Worm (Caenorhabditis elegans) whole organism, L2 larva: ENCODE measurements around the gene srh-38.
A peak's percentile ranks its signal among the peaks of the same experiment; 100 is the strongest.

ENCODE experiments used
- C34F6.9 ChIP-seq: fragments of 150-350 bp; optimal IDR thresholded peaks from 2 replicates; lab custom pipeline; 2014; ENCODE audit warnings: missing biosample characterization, missing genetic modification characterization
- F13H6.1 ChIP-seq: sonication (generic microtip); optimal IDR thresholded peaks from 2 replicates; lab custom pipeline; 2016; ENCODE audit warnings: missing genetic modification characterization, missing compliant biosample characterization
- R02D3.7 ChIP-seq: fragments of 150-350 bp; optimal IDR thresholded peaks from 2 replicates; lab custom pipeline; 2014; ENCODE audit warnings: missing biosample characterization, missing genetic modification characterization
- alr-1 ChIP-seq: fragments of 150-350 bp; optimal IDR thresholded peaks from 2 replicates; lab custom pipeline; 2014; ENCODE audit warnings: missing biosample characterization, missing genetic modification characterization
- blmp-1 ChIP-seq: sonication (generic microtip); optimal IDR thresholded peaks from 2 replicates; lab custom pipeline; 2017; ENCODE audit warnings: missing genetic modification characterization, mild to moderate bottlenecking, missing compliant biosample characterization, antibody characterized with exemption, moderate library complexity; ENCODE audit not compliant: insufficient read depth
- ceh-82 ChIP-seq: fragments of 150-350 bp; optimal IDR thresholded peaks from 2 replicates; lab custom pipeline; 2014; ENCODE audit warnings: missing biosample characterization, missing genetic modification characterization
- dmd-4 ChIP-seq: sonication (generic microtip); optimal IDR thresholded peaks from 2 replicates; lab custom pipeline; 2017; ENCODE audit warnings: missing biosample characterization, missing genetic modification characterization
- egl-27 ChIP-seq: sonication (generic microtip); optimal IDR thresholded peaks from 3 replicates; lab custom pipeline; 2017; ENCODE audit warnings: missing biosample characterization, missing genetic modification reagents, missing genetic modification characterization
- elt-3 ChIP-seq: sonication (generic microtip); optimal IDR thresholded peaks from 2 replicates; lab custom pipeline; 2017; ENCODE audit warnings: missing biosample characterization, missing genetic modification characterization
- fos-1 ChIP-seq: fragments of 150-350 bp; optimal IDR thresholded peaks from 2 replicates; lab custom pipeline; 2014; ENCODE audit warnings: missing biosample characterization, missing genetic modification characterization
- gmeb-1 ChIP-seq: fragments of 150-350 bp; optimal IDR thresholded peaks from 2 replicates; lab custom pipeline; 2014; ENCODE audit warnings: missing biosample characterization, missing genetic modification characterization
- lin-13 ChIP-seq: fragments of 150-350 bp; optimal IDR thresholded peaks from 2 replicates; lab custom pipeline; 2014; ENCODE audit warnings: missing biosample characterization, missing genetic modification reagents, missing genetic modification characterization
- mab-5 ChIP-seq: fragments of 150-350 bp; optimal IDR thresholded peaks from 2 replicates; lab custom pipeline; 2014; ENCODE audit warnings: missing biosample characterization, missing genetic modification characterization
- mbf-1 ChIP-seq: sonication (generic microtip); optimal IDR thresholded peaks from 2 replicates; lab custom pipeline; 2017; ENCODE audit warnings: missing biosample characterization, missing genetic modification characterization
- nhr-11 ChIP-seq: fragments of 150-350 bp; optimal IDR thresholded peaks from 2 replicates; lab custom pipeline; 2014; ENCODE audit warnings: missing biosample characterization, missing genetic modification characterization
- nhr-12 ChIP-seq: fragments of 150-350 bp; optimal IDR thresholded peaks from 2 replicates; lab custom pipeline; 2014; ENCODE audit warnings: missing biosample characterization, missing genetic modification characterization
- nhr-23 ChIP-seq: fragments of 150-350 bp; optimal IDR thresholded peaks from 2 replicates; lab custom pipeline; 2014; ENCODE audit warnings: missing biosample characterization, missing genetic modification reagents, missing genetic modification characterization
- nhr-6 ChIP-seq: fragments of 150-350 bp; optimal IDR thresholded peaks from 2 replicates; lab custom pipeline; 2014; ENCODE audit warnings: missing biosample characterization, missing genetic modification characterization
- nhr-77 ChIP-seq: fragments of 150-350 bp; optimal IDR thresholded peaks from 2 replicates; lab custom pipeline; 2014; ENCODE audit warnings: missing biosample characterization, missing genetic modification characterization
- peb-1 ChIP-seq: fragments of 150-350 bp; optimal IDR thresholded peaks from 2 replicates; lab custom pipeline; 2014; ENCODE audit warnings: missing biosample characterization, missing genetic modification characterization
- skn-1 ChIP-seq: sonication (generic microtip); optimal IDR thresholded peaks from 2 replicates; lab custom pipeline; 2017; ENCODE audit warnings: missing biosample characterization, missing genetic modification characterization
- snpc-4 ChIP-seq: fragments of 150-350 bp; optimal IDR thresholded peaks from 2 replicates; lab custom pipeline; 2014; ENCODE audit warnings: missing biosample characterization, missing genetic modification characterization
- unc-39 ChIP-seq: fragments of 150-350 bp; optimal IDR thresholded peaks from 2 replicates; lab custom pipeline; 2014; ENCODE audit warnings: missing biosample characterization, missing genetic modification characterization
- unc-55 ChIP-seq: fragments of 150-350 bp; sonication (generic microtip); optimal IDR thresholded peaks from 3 replicates; lab custom pipeline; 2014; ENCODE audit warnings: missing biosample characterization, missing genetic modification reagents, missing genetic modification characterization
- unc-62 ChIP-seq: fragments of 150-350 bp; optimal IDR thresholded peaks from 2 replicates; lab custom pipeline; 2014; ENCODE audit warnings: missing biosample characterization, missing genetic modification reagents, missing genetic modification characterization
- ztf-1 ChIP-seq: fragments of 200-800 bp; sonication (Bioruptor generic); conservative IDR thresholded peaks from 2 replicates; pipeline ENCODE4 v1.3.6; 2022; ENCODE audit warnings: missing genetic modification characterization, missing compliant biosample characterization

srh-38 gene

DNA sequence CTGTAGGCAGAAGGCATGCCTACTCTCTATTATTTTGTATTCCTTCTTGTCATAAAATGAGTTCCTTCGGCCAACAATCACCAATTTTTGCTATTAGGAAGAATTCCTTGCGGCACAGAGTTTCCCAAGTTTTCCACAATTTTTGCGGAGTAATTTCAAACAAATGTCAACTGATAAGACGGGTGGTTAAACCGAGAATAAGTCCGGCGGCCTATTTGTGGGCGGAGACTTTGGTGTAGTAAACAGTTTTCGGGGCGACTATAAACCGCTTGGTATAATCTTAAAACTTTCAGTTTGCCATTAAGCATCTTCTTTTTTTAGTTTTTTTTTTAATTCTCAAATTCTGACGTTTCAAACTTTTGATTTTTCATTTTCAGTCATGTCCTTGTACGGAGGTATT, 41.5 kb downstream of the srh-38 start, which contains the start of gene ifc-1:
TSS of gene ifc-1 (plus strand) at position 378 of the 400 bp plus-strand sequence.
- TF ChIP-seq fos-1 (tag; lab: Kevin White, UChicago) (peak; percentile 34), lin-13 (GFP tag; lab: Kevin White, UChicago) (no peak)

DNA sequence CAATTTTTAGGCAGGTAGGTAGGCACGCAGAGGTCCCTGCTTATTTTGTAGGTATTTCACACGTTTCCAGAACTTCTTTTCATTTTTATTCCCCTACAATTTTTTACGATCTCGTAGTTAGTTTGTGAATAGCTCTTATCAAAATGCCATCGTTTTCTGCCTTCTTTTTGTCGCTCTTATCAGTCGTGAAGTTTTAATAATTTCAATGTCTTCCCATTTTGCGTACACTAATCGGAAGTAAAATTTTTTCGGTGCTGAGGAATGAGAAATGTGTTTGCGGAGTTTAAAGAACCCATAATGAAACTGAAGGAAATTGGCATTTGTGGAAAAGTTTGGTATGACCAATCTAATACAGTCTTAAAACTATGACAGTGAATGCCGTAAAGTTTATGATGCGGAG, 42.1 kb downstream of the srh-38 start:
- TF ChIP-seq gmeb-1 (tag; lab: Kevin White, UChicago) (peak; percentile 31), fos-1 (tag; lab: Kevin White, UChicago) (peak; percentile 82), elt-3 (tag; lab: Kevin White, UChicago) (no peak)

DNA sequence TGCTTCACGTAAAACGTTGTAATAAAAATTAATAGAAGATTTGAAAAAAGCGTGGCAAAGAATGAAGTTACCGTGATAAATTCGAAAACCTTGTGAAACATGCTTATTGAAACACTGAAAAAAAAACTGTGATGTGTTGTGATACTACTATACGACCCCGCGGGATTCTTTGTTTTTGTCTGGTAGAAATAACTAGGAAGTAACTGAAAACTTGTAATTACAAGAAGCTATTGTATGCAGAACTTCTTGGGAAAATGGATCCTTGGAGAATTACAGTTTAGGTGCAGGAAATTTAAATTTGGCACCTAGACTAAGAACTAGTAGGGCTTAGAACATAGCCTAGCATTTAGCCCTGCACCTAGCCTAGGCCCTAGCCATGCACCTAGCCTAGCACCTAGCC, 42.7 kb downstream of the srh-38 start, which contains the start of gene str-39:
TSS of gene str-39 (minus strand) at position 101 of the 400 bp plus-strand sequence.
- no peak for TF ChIP-seq C34F6.9
- no peak for TF ChIP-seq snpc-4 (tag; lab: Kevin White, UChicago)
- TF ChIP-seq nhr-23 (tag; lab: Kevin White, UChicago) = no peak
- TF ChIP-seq blmp-1 (tag; lab: Kevin White, UChicago) = no peak
- no peak for TF ChIP-seq unc-62 (GFP tag; lab: Kevin White, UChicago)

ce11 chrV:2877509-2877908, 45.0 kb downstream of the srh-38 start, which contains the start of gene F37B4.10:
TSS of gene F37B4.10 (minus strand) at chrV:2877609.
- no peak for TF ChIP-seq mbf-1 (tag; lab: Kevin White, UChicago)
- TF ChIP-seq unc-55 = peak; percentile 32

DNA sequence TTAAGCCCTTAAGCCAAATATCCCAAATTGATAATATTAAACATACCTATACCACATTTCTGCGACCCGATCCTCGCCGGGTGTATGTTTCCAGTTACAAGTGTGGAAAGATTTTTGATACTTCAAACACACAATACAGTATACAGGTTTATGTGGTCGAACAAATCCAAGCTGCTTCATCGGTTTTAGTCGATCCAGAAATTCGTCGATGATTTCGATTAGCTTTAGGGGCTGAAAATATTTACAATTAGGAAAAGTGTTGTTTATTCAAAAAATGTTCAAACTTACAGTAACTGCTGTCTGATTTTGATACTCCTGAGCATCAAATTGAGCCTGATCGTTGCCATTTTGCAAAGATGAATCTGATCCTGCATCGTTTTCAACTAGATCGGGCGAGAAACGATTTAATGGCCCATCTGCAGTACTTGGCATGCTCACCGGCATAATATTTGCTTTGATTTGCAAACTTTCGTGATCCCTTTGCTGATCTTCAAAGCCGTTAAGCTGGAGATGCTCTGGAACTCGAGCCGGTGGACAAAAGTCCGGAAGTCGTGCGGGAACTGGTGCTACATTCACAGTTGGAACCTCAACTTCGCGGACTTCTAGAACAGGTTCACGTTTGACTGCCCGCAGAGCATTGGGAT, 46.2 kb downstream of the srh-38 start:
- no peak for TF ChIP-seq ceh-82
- TF ChIP-seq mab-5 (tag; lab: Kevin White, UChicago) = no peak
- no peak for TF ChIP-seq lin-13 (GFP tag; lab: Kevin White, UChicago)
- TF ChIP-seq unc-55 = no peak
- TF ChIP-seq unc-39 (tag; lab: Kevin White, UChicago) = no peak
- no peak for TF ChIP-seq skn-1 (tag; lab: Kevin White, UChicago)
- no peak for TF ChIP-seq nhr-77
- TF ChIP-seq, all 48 proteins: peak for 0

DNA sequence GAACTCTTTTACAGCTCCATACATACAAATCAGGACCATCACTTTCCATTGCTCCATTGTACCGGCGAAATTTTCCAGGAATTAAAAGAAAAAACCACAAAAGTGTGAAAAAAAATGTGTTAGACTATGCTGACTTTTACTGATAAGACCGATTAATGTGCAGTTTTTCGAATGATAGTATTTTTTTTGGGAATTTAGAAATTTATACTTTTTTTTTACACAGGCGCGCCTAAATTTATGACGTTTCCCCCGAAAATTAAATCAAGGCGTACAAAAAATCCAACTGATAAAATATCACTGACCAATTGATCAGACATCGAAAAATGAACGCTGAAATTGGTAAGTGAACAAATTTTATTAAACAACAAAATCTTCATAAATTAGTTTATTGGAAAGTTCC, 47.1 kb downstream of the srh-38 start, which contains the start of gene folt-2:
TSS of gene folt-2 (minus strand) at position 179 of the 400 bp plus-strand sequence.
- TF ChIP-seq fos-1 (tag; lab: Kevin White, UChicago) (peak; percentile 60), nhr-12 (tag; lab: Kevin White, UChicago) (no peak), ztf-1 (no peak), F13H6.1 (tag; lab: Kevin White, UChicago) (no peak)

DNA sequence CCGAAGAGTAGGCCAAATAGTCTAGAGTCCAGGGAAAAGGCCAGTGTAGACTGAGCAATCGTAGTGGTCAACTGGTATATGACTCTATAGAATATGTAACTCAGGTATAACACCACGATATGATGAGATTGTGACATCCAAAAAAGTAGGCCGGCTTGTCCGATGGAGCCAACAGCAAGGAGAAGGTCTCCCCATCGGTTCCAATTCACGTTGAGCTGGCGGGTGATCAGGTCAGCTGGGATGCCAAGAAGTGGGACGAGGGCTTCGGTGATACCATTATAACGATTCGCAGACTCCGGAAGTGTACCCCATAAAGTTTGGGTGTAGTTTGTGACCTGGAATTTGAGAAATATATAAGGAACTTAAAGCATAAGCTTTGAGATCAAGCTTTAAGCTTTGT, 49.5 kb downstream of the srh-38 start:
- no peak for TF ChIP-seq dmd-4

ce11 chrV:2871754-2872504, 50.6 kb downstream of the srh-38 start:
- TF ChIP-seq egl-27 (tag; lab: Kevin White, UChicago) (no peak), nhr-6 (tag; lab: Kevin White, UChicago) (no peak), alr-1 (tag; lab: Kevin White, UChicago) (no peak), nhr-11 (no peak), unc-39 (tag; lab: Kevin White, UChicago) (no peak), peb-1 (no peak), R02D3.7 (no peak)
